Worm (Caenorhabditis elegans) whole organism, young adult: ENCODE measurements around the gene his-63.

ENCODE experiments used
- C17E4.6 ChIP-seq: fragments of 200-800 bp; sonication (Bioruptor generic); IDR thresholded peaks from 2 replicates; pipeline ENCODE4 v1.3.6; 2022; ENCODE audit warnings: missing genetic modification reagents, missing genetic modification characterization, missing compliant biosample characterization
- F23B12.7 ChIP-seq: sonication (generic microtip); optimal IDR thresholded peaks from 2 replicates; lab custom pipeline; 2017; ENCODE audit warnings: missing genetic modification characterization, mild to moderate bottlenecking, missing compliant biosample characterization, antibody characterized with exemption, moderate library complexity; ENCODE audit not compliant: insufficient read depth
- F39B2.1 ChIP-seq: fragments of 200-800 bp; sonication (Bioruptor generic); IDR thresholded peaks from 2 replicates; pipeline ENCODE4 v1.3.6; 2022; ENCODE audit warnings: missing genetic modification reagents, missing genetic modification characterization, missing compliant biosample characterization
- F57A8.1 ChIP-seq: fragments of 200-800 bp; sonication (Bioruptor generic); optimal IDR thresholded peaks from 2 replicates; lab custom pipeline; 2018; ENCODE audit warnings: mild to moderate bottlenecking, missing genetic modification characterization, moderate library complexity, missing compliant biosample characterization
- K12H6.12 ChIP-seq: fragments of 200-800 bp; sonication (Bioruptor generic); optimal IDR thresholded peaks from 2 replicates; lab custom pipeline; 2018; ENCODE audit warnings: mild to moderate bottlenecking, missing genetic modification characterization, missing compliant biosample characterization
- T26A5.8 ChIP-seq: sonication (generic microtip); optimal IDR thresholded peaks from 2 replicates; lab custom pipeline; 2016; ENCODE audit warnings: missing genetic modification characterization, missing compliant biosample characterization
- Y53G8AR.9 ChIP-seq: fragments of 200-800 bp; sonication (Bioruptor generic); conservative IDR thresholded peaks from 2 replicates; pipeline ENCODE4 v1.3.6; 2022; ENCODE audit warnings: missing genetic modification reagents, missing genetic modification characterization, missing compliant biosample characterization
- Y56A3A.18 ChIP-seq: fragments of 200-800 bp; sonication (Bioruptor generic); IDR thresholded peaks from 2 replicates; pipeline ENCODE4 v1.3.6; 2022; ENCODE audit warnings: missing genetic modification reagents, missing genetic modification characterization, missing compliant biosample characterization
- Y79H2A.3 ChIP-seq: fragments of 200-800 bp; sonication (Bioruptor generic); conservative IDR thresholded peaks from 2 replicates; pipeline ENCODE4 v1.3.6; 2022; ENCODE audit warnings: missing genetic modification reagents, missing genetic modification characterization, missing compliant biosample characterization
- ama-1 ChIP-seq, 3 experiments: fragments of 150-350 bp in 1 of 3; sonication (generic microtip) in 2 of 3; optimal IDR thresholded peaks; 2 replicates each; lab custom pipeline; 2014 to 2018; ENCODE audit warnings: missing biosample characterization in 2 of 3, missing genetic modification characterization in 2 of 3, missing genetic modification reagents in 2 of 3
- athp-1 ChIP-seq: sonication (generic microtip); optimal IDR thresholded peaks from 2 replicates; lab custom pipeline; 2017; ENCODE audit warnings: mild to moderate bottlenecking, missing genetic modification characterization, missing compliant biosample characterization
- attf-5 ChIP-seq: fragments of 200-800 bp; sonication (Bioruptor generic); optimal IDR thresholded peaks from 2 replicates; lab custom pipeline; 2018; ENCODE audit warnings: mild to moderate bottlenecking, missing genetic modification characterization, missing compliant biosample characterization
- bed-1 ChIP-seq: fragments of 200-800 bp; sonication (Bioruptor generic); IDR thresholded peaks from 2 replicates; pipeline ENCODE4 v1.3.6; 2022; ENCODE audit warnings: missing genetic modification reagents, missing genetic modification characterization, missing compliant biosample characterization
- ceh-100 ChIP-seq: fragments of 200-800 bp; sonication (Bioruptor generic); IDR thresholded peaks from 2 replicates; pipeline ENCODE4 v1.3.6; 2022; ENCODE audit warnings: missing genetic modification reagents, missing genetic modification characterization, missing compliant biosample characterization
- ceh-91 ChIP-seq: fragments of 200-800 bp; sonication (Bioruptor generic); IDR thresholded peaks from 2 replicates; pipeline ENCODE4 v1.3.6; 2022; ENCODE audit warnings: missing genetic modification reagents, missing genetic modification characterization, missing compliant biosample characterization
- die-1 ChIP-seq: sonication (generic microtip); optimal IDR thresholded peaks from 2 replicates; lab custom pipeline; 2016; ENCODE audit warnings: missing genotype, mild to moderate bottlenecking, missing genetic modification characterization, missing compliant biosample characterization
- dox-1 ChIP-seq: fragments of 200-800 bp; sonication (Bioruptor generic); IDR thresholded peaks from 2 replicates; pipeline ENCODE4 v1.3.6; 2022; ENCODE audit warnings: missing genetic modification reagents, missing genetic modification characterization, missing compliant biosample characterization
- dpl-1 ChIP-seq: fragments of 150-350 bp; optimal IDR thresholded peaks from 2 replicates; lab custom pipeline; 2014; ENCODE audit warnings: missing biosample characterization, missing genetic modification reagents, missing genetic modification characterization
- egl-44 ChIP-seq: fragments of 200-800 bp; sonication (Bioruptor generic); IDR thresholded peaks from 2 replicates; pipeline ENCODE4 v1.3.6; 2022; ENCODE audit warnings: missing genetic modification reagents, missing genetic modification characterization, missing compliant biosample characterization
- ekl-4 ChIP-seq: fragments of 200-800 bp; sonication (Bioruptor generic); IDR thresholded peaks from 2 replicates; pipeline ENCODE4 v1.3.6; 2022; ENCODE audit warnings: missing genetic modification reagents, missing genetic modification characterization, missing compliant biosample characterization
- gei-17 ChIP-seq: fragments of 200-800 bp; sonication (Bioruptor generic); optimal IDR thresholded peaks from 2 replicates; lab custom pipeline; 2018; ENCODE audit warnings: mild to moderate bottlenecking, missing genetic modification characterization, missing compliant biosample characterization
- hmg-1.2 ChIP-seq: fragments of 200-800 bp; sonication (Bioruptor generic); IDR thresholded peaks from 2 replicates; pipeline ENCODE4 v1.3.6; 2022; ENCODE audit warnings: missing genetic modification reagents, missing genetic modification characterization, missing compliant biosample characterization
- hmg-20 ChIP-seq: fragments of 200-800 bp; sonication (Bioruptor generic); IDR thresholded peaks from 2 replicates; pipeline ENCODE4 v1.3.6; 2022; ENCODE audit warnings: missing genetic modification reagents, missing genetic modification characterization, missing compliant biosample characterization
- hrde-1 ChIP-seq: sonication (generic microtip); optimal IDR thresholded peaks from 2 replicates; lab custom pipeline; 2016; ENCODE audit warnings: missing genetic modification characterization, mild to moderate bottlenecking, missing compliant biosample characterization, moderate library complexity, missing genotype, missing genetic modification reagents, borderline replicate concordance
- hsf-1 ChIP-seq: fragments of 200-800 bp; sonication (Bioruptor generic); IDR thresholded peaks from 2 replicates; pipeline ENCODE4 v1.3.6; 2022; ENCODE audit warnings: missing genetic modification reagents, missing genetic modification characterization, missing compliant biosample characterization
- let-607 ChIP-seq, 2 experiments: fragments of 200-800 bp in 1 of 2; sonication (Bioruptor generic) in 1 of 2; sonication (generic microtip) in 1 of 2; optimal IDR thresholded peaks; 2 replicates each; lab custom pipeline; 2016 to 2018; ENCODE audit warnings: mild to moderate bottlenecking in 2 of 2, missing compliant biosample characterization in 2 of 2, missing genetic modification characterization in 2 of 2, moderate library complexity in 2 of 2, missing genotype in 1 of 2
- lin-35 ChIP-seq, 3 experiments: fragments of 150-350 bp in 2 of 3; sonication (generic microtip) in 1 of 3; optimal IDR thresholded peaks; 2 replicates each; lab custom pipeline; 2014 to 2018; ENCODE audit warnings: missing biosample characterization in 3 of 3, missing genetic modification characterization in 3 of 3, missing genetic modification reagents in 3 of 3
- lin-54 ChIP-seq: fragments of 200-800 bp; sonication (Bioruptor generic); optimal IDR thresholded peaks from 2 replicates; lab custom pipeline; 2018; ENCODE audit warnings: mild to moderate bottlenecking, missing genetic modification characterization, missing compliant biosample characterization
- lir-1 ChIP-seq: fragments of 200-800 bp; sonication (Bioruptor generic); conservative IDR thresholded peaks from 2 replicates; pipeline ENCODE4 v1.3.6; 2022; ENCODE audit warnings: missing genetic modification reagents, missing genetic modification characterization, missing compliant biosample characterization
- lsl-1 ChIP-seq: fragments of 200-800 bp; sonication (Bioruptor generic); optimal IDR thresholded peaks from 2 replicates; lab custom pipeline; 2018; ENCODE audit warnings: mild to moderate bottlenecking, missing genetic modification characterization, moderate library complexity, missing compliant biosample characterization
- mes-4 ChIP-seq: sonication (generic microtip); optimal IDR thresholded peaks from 2 replicates; lab custom pipeline; 2016; ENCODE audit warnings: missing genotype, missing genetic modification characterization, missing compliant biosample characterization
- nhr-27 ChIP-seq: fragments of 200-800 bp; sonication (Bioruptor generic); optimal IDR thresholded peaks from 2 replicates; lab custom pipeline; 2018; ENCODE audit warnings: mild to moderate bottlenecking, missing genetic modification characterization, moderate library complexity, missing compliant biosample characterization
- nhr-90 ChIP-seq: sonication (generic microtip); optimal IDR thresholded peaks from 2 replicates; lab custom pipeline; 2016; ENCODE audit warnings: missing genotype, mild to moderate bottlenecking, missing genetic modification characterization, missing compliant biosample characterization
- rcor-1 ChIP-seq: fragments of 200-800 bp; sonication (Bioruptor generic); IDR thresholded peaks from 2 replicates; pipeline ENCODE4 v1.3.6; 2022; ENCODE audit warnings: missing genetic modification reagents, missing genetic modification characterization, missing compliant biosample characterization
- rec-8 ChIP-seq, 2 experiments: sonication (generic microtip); optimal IDR thresholded peaks; 2 replicates each; lab custom pipeline; 2016; ENCODE audit warnings: mild to moderate bottlenecking in 2 of 2, missing genetic modification characterization in 2 of 2, missing genetic modification reagents in 2 of 2, missing genotype in 2 of 2, missing biosample characterization in 1 of 2, missing compliant biosample characterization in 1 of 2, moderate library complexity in 1 of 2
- repo-1 ChIP-seq: sonication (generic microtip); optimal IDR thresholded peaks from 2 replicates; lab custom pipeline; 2017; ENCODE audit warnings: mild to moderate bottlenecking, missing genetic modification characterization, missing compliant biosample characterization
- rpc-1 ChIP-seq, 2 experiments: fragments of 150-350 bp in 1 of 2; sonication (generic microtip) in 1 of 2; optimal IDR thresholded peaks; 2 replicates each; lab custom pipeline; 2014 to 2018; ENCODE audit warnings: missing biosample characterization in 1 of 2, missing genetic modification characterization in 1 of 2, missing genetic modification reagents in 1 of 2, missing genotype in 1 of 2
- sea-2 ChIP-seq: fragments of 200-800 bp; sonication (Bioruptor generic); IDR thresholded peaks from 2 replicates; pipeline ENCODE4 v1.3.6; 2022; ENCODE audit warnings: missing genetic modification characterization, missing compliant biosample characterization
- snpc-1.1 ChIP-seq: sonication (generic microtip); optimal IDR thresholded peaks from 2 replicates; lab custom pipeline; 2017; ENCODE audit warnings: missing genetic modification characterization, mild to moderate bottlenecking, missing compliant biosample characterization, antibody characterized with exemption, moderate library complexity, missing genotype, missing genetic modification reagents; ENCODE audit not compliant: insufficient read depth
- snpc-3.4 ChIP-seq: sonication (generic microtip); optimal IDR thresholded peaks from 2 replicates; lab custom pipeline; 2017; ENCODE audit warnings: missing genetic modification characterization, mild to moderate bottlenecking, missing compliant biosample characterization, antibody characterized with exemption, moderate library complexity, missing genotype, missing genetic modification reagents
- snpc-4 ChIP-seq, 5 experiments: fragments of 150-350 bp in 1 of 5; sonication (generic microtip) in 4 of 5; optimal IDR thresholded peaks; 2 replicates each; lab custom pipeline; 2014 to 2018; ENCODE audit warnings: missing genetic modification characterization in 5 of 5, missing biosample characterization in 3 of 5, antibody characterized with exemption in 2 of 5, mild to moderate bottlenecking in 2 of 5, missing compliant biosample characterization in 2 of 5, missing genotype in 2 of 5, moderate library complexity in 2 of 5, missing genetic modification reagents in 1 of 5
- unc-130 ChIP-seq: sonication (generic microtip); optimal IDR thresholded peaks from 2 replicates; lab custom pipeline; 2016; ENCODE audit warnings: missing genetic modification reagents, missing genetic modification characterization, missing compliant biosample characterization
- xnd-1 ChIP-seq: sonication (generic microtip); optimal IDR thresholded peaks from 2 replicates; lab custom pipeline; 2016; ENCODE audit warnings: missing genotype, missing genetic modification reagents, missing genetic modification characterization, missing compliant biosample characterization
- ztf-18 ChIP-seq: sonication (generic microtip); optimal IDR thresholded peaks from 2 replicates; lab custom pipeline; 2016; ENCODE audit warnings: missing genotype, mild to moderate bottlenecking, missing genetic modification characterization, missing compliant biosample characterization
- ztf-26 ChIP-seq: sonication (generic microtip); optimal IDR thresholded peaks from 2 replicates; lab custom pipeline; 2017; ENCODE audit warnings: missing genetic modification characterization, missing compliant biosample characterization

Gene his-63

DNA sequence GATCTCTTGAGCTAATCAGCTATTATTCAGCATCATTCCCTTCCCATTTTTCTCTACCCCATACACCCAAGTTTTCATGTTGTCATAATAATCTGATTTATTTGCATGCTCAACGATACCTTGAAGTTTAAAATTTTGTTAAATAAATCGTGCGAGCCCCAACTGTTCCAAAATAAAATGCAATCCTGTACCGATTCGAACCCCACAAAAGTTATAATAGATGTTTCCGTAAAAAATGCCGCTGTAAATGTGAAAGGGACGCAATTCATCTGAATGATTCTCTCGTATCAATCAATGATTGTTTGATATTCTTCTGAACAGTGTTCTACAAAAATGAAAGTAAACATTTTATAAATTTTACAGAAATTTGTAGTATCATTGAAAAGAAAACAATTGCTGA, 29.2 kb downstream of the his-63 start (continued):
- TF ChIP-seq xnd-1 (tag; lab: Kevin White, UChicago): peak; percentile 47
- peak; percentile 71 for TF ChIP-seq lin-54 (GFP tag; lab: Kevin White, UChicago)
- TF ChIP-seq nhr-90: no peak
- no peak for TF ChIP-seq K12H6.12
- peak; percentile 47 for TF ChIP-seq hmg-1.2
- TF ChIP-seq snpc-3.4: peak; percentile 60
- TF ChIP-seq rcor-1 (GFP tag; lab: Robert Waterston, UW): peak; percentile 56
- TF ChIP-seq lsl-1 (GFP tag; lab: Kevin White, UChicago): peak; percentile 57
- no peak for TF ChIP-seq hmg-20 (GFP tag; lab: Robert Waterston, UW)
- TF ChIP-seq attf-5: no peak
- no peak for TF ChIP-seq ztf-26 (tag; lab: Kevin White, UChicago)
- TF ChIP-seq mes-4 (tag; lab: Kevin White, UChicago): peak; percentile 52
- TF ChIP-seq sea-2 (GFP tag; lab: Robert Waterston, UW): no peak
- no peak for TF ChIP-seq let-607 (tag; optimal IDR thresholded peaks at IDR 0.05; lab: Kevin White, UChicago)
- peak; percentile 14 for TF ChIP-seq dpl-1 (GFP tag; lab: Kevin White, UChicago)
- peak; percentile 11 for TF ChIP-seq nhr-27 (tag; lab: Kevin White, UChicago)
- peak; percentile 91 for TF ChIP-seq Y79H2A.3
- no peak for TF ChIP-seq F23B12.7 (tag; lab: Kevin White, UChicago)
- TF ChIP-seq repo-1: peak; percentile 55
- no peak for TF ChIP-seq F57A8.1
- 0 out of 2 replicates have a peak, but pooled peaks have one; percentile 35 for TF ChIP-seq F39B2.1 (GFP tag; lab: Robert Waterston, UW)
- 0 out of 2 replicates have a peak, but pooled peaks have one; percentile 55 for TF ChIP-seq egl-44 (GFP tag; lab: Robert Waterston, UW)
- peak; percentile 81 for TF ChIP-seq hsf-1 (GFP tag; lab: Robert Waterston, UW)
- TF ChIP-seq C17E4.6: 0 out of 2 replicates have a peak, but pooled peaks have one; percentile 27
- TF ChIP-seq unc-130 (GFP tag; lab: Kevin White, UChicago): peak; percentile 80
- TF ChIP-seq snpc-1.1 (tag; lab: Kevin White, UChicago): no peak
- no peak for TF ChIP-seq gei-17 (GFP tag; lab: Kevin White, UChicago)
- TF ChIP-seq lir-1 (GFP tag; lab: Robert Waterston, UW): no peak
- TF ChIP-seq ekl-4 (GFP tag; lab: Robert Waterston, UW): peak; percentile 88
- TF ChIP-seq Y56A3A.18: peak; percentile 73; the same call in 1 of the 2 replicates
- TF ChIP-seq rec-8 (tag; optimal IDR thresholded peaks at IDR 0.05; lab: Kevin White, UChicago): peak in 1 of 2 experiments; percentile 24
- no peak for TF ChIP-seq ama-1 (optimal IDR thresholded peaks at IDR 0.05; lab: Kevin White, UChicago)
- TF ChIP-seq ama-1 (GFP tag; optimal IDR thresholded peaks at IDR 0.05; lab: Kevin White, UChicago): peak; percentile 44 to 85
- peak; percentile 94 for TF ChIP-seq Y53G8AR.9 (GFP tag; lab: Robert Waterston, UW)
- TF ChIP-seq die-1 (tag; lab: Kevin White, UChicago): peak; percentile 56
- peak; percentile 20 for TF ChIP-seq ztf-18 (tag; lab: Kevin White, UChicago)
- TF ChIP-seq T26A5.8 (tag; lab: Kevin White, UChicago): peak; percentile 72
- TF ChIP-seq lin-35 (GFP tag; optimal IDR thresholded peaks at IDR 0.05; lab: Kevin White, UChicago): no peak
- TF ChIP-seq dox-1 (GFP tag; lab: Robert Waterston, UW): no peak; the same call in 1 of the 2 replicates
- no peak for TF ChIP-seq snpc-4 (GFP tag; optimal IDR thresholded peaks at IDR 0.05; lab: Kevin White, UChicago)
- peak in 2 of 4 experiments; percentile 14 to 24 for TF ChIP-seq snpc-4 (tag; optimal IDR thresholded peaks at IDR 0.05; lab: Kevin White, UChicago)
- peak; percentile 91 for TF ChIP-seq hrde-1
- TF ChIP-seq athp-1 (tag; lab: Kevin White, UChicago): peak; percentile 37
- no peak for TF ChIP-seq rpc-1 (optimal IDR thresholded peaks at IDR 0.05; lab: Kevin White, UChicago)
- TF ChIP-seq rpc-1 (tag; optimal IDR thresholded peaks at IDR 0.05; lab: Kevin White, UChicago): peak; percentile 2
- no peak for TF ChIP-seq bed-1 (GFP tag; lab: Robert Waterston, UW)
- TF ChIP-seq ceh-100: 0 out of 2 replicates have a peak, but pooled peaks have one; percentile 9
- 0 out of 2 replicates have a peak, but pooled peaks have one; percentile 18 for TF ChIP-seq ceh-91 (GFP tag; lab: Robert Waterston, UW)
